Worm (Caenorhabditis elegans): ENCODE measurements around the gene snf-11.

The snf-11 gene

ce11 chrV:11308346-11308745 lies at the start of gene snf-11:
TSS of gene snf-11 (minus strand) at chrV:11308446.
- TF ChIP-seq ceh-100 (GFP tag; IDR thresholded peaks at IDR 0.05) (no peak), B0035.1 (tag; optimal IDR thresholded peaks at IDR 0.05) (no peak), unc-62 (GFP tag; optimal IDR thresholded peaks at IDR 0.05) (no peak), hsf-1 (GFP tag; IDR thresholded peaks at IDR 0.05) (no peak), mes-4 (tag; optimal IDR thresholded peaks at IDR 0.05) (no peak), C06A6.2 (GFP tag; conservative IDR thresholded peaks at IDR 0.05) (no peak), tbx-9 (tag; optimal IDR thresholded peaks at IDR 0.05; ENCODE audit: borderline replicate concordance) (no peak), hmg-20 (GFP tag; IDR thresholded peaks at IDR 0.05) (no peak), atf-7 (tag; optimal IDR thresholded peaks at IDR 0.05) (no peak), aptf-3 (GFP tag; IDR thresholded peaks at IDR 0.05) (no peak), B0261.1 (tag; optimal IDR thresholded peaks at IDR 0.05) (no peak), ZK185.1 (tag; optimal IDR thresholded peaks at IDR 0.05; ENCODE audit: poor library complexity, severe bottlenecking) (no peak), egl-18 (GFP tag; IDR thresholded peaks at IDR 0.05) (no peak), zfh-2 (GFP tag; conservative IDR thresholded peaks at IDR 0.05) (no peak)

- TF ChIP-seq F49E8.2 (tag; optimal IDR thresholded peaks at IDR 0.05; ENCODE audit: insufficient read depth) (no peak), ceh-100 (GFP tag; IDR thresholded peaks at IDR 0.05) (no peak), nhr-80 (tag; optimal IDR thresholded peaks at IDR 0.05) (no peak), hlh-26 (GFP tag; conservative IDR thresholded peaks at IDR 0.05) (no peak), fkh-3 (tag; optimal IDR thresholded peaks at IDR 0.05) (no peak), B0336.3 (GFP tag; IDR thresholded peaks at IDR 0.05) (no peak), nhr-27 (tag; optimal IDR thresholded peaks at IDR 0.05) (no peak), akir-1 (GFP tag; optimal IDR thresholded peaks at IDR 0.05) (no peak), attf-3 (GFP tag; conservative IDR thresholded peaks at IDR 0.05) (no peak), snpc-1.3 (tag; optimal IDR thresholded peaks at IDR 0.05; ENCODE audit: insufficient read depth) (no peak), let-526 (GFP tag; IDR thresholded peaks at IDR 0.05) (no peak)
These were observed 46.0 kb upstream of the snf-11 start for ce11 chrV:11354264-11354663.

ce11 chrV:11352893-11353292 lies 44.6 kb upstream of the snf-11 start, which contains the start of gene npr-25:
TSS of gene npr-25 (minus strand) at chrV:11352993.
- no peak for TF ChIP-seq B0261.1 (tag; optimal IDR thresholded peaks at IDR 0.05)

ce11 chrV:11351263-11351662 lies 43.0 kb upstream of the snf-11 start:
- no peak for TF ChIP-seq C17E4.6 (GFP tag; IDR thresholded peaks at IDR 0.05)
- TF ChIP-seq lin-26 (GFP tag; IDR thresholded peaks at IDR 0.05) = no peak
- no peak for TF ChIP-seq dpl-1 (GFP tag; optimal IDR thresholded peaks at IDR 0.05)
- TF ChIP-seq lsy-27 (tag; optimal IDR thresholded peaks at IDR 0.05; ENCODE audit: borderline replicate concordance, insufficient read depth) = no peak

ce11 chrV:11346912-11347311 lies 38.7 kb upstream of the snf-11 start, which contains the start of gene grl-7:
TSS of gene grl-7 (minus strand) at chrV:11347012.
- TF ChIP-seq athp-1 (tag; optimal IDR thresholded peaks at IDR 0.05) (no peak), let-526 (GFP tag; IDR thresholded peaks at IDR 0.05) (0 out of 2 replicates have a peak, but pooled peaks have one; percentile 24)

ce11 chrV:11344816-11345336 lies 36.6 kb upstream of the snf-11 start:
- no peak for TF ChIP-seq attf-6 (GFP tag; IDR thresholded peaks at IDR 0.05)
- no peak for TF ChIP-seq somi-1 (GFP tag; optimal IDR thresholded peaks at IDR 0.05)
- no peak for TF ChIP-seq madf-6 (GFP tag; IDR thresholded peaks at IDR 0.05)
- TF ChIP-seq ekl-4 (GFP tag; IDR thresholded peaks at IDR 0.05) = no peak
- TF ChIP-seq rcor-1 (GFP tag; IDR thresholded peaks at IDR 0.05) = no peak
- TF ChIP-seq madf-10 (tag; optimal IDR thresholded peaks at IDR 0.05) = no peak
- no peak for TF ChIP-seq egl-18 (GFP tag; IDR thresholded peaks at IDR 0.05)
- no peak for TF ChIP-seq dpl-1 (GFP tag; optimal IDR thresholded peaks at IDR 0.05)
- TF ChIP-seq lin-54 (GFP tag; optimal IDR thresholded peaks at IDR 0.05) = no peak
- TF ChIP-seq B0261.1 (tag; optimal IDR thresholded peaks at IDR 0.05) = no peak
- TF ChIP-seq F22D6.2 (tag; optimal IDR thresholded peaks at IDR 0.05) = no peak
- no peak for TF ChIP-seq ztf-26 (tag; optimal IDR thresholded peaks at IDR 0.05)
- no peak for TF ChIP-seq C17E4.6 (GFP tag; IDR thresholded peaks at IDR 0.05)
- no peak for TF ChIP-seq snpc-1.3 (tag; optimal IDR thresholded peaks at IDR 0.05; ENCODE audit: insufficient read depth)
- TF ChIP-seq hlh-12 (tag; optimal IDR thresholded peaks at IDR 0.05) = no peak
- no peak for TF ChIP-seq F37B4.10 (GFP tag; IDR thresholded peaks at IDR 0.05)
